Worm (Caenorhabditis elegans) whole organism, L3 larva: Measurements from ENCODE around the gene ech-9.

Experiments used
- ZK546.5 ChIP-seq: sonication (generic microtip); optimal IDR thresholded peaks from 2 replicates; lab custom pipeline; 2017; ENCODE audit warnings: missing biosample characterization, missing genetic modification characterization
- aly-2 ChIP-seq: fragments of 150-350 bp; optimal IDR thresholded peaks from 2 replicates; lab custom pipeline; 2014; ENCODE audit warnings: missing biosample characterization, missing genetic modification characterization
- ama-1 ChIP-seq: fragments of 150-350 bp; optimal IDR thresholded peaks from 2 replicates; lab custom pipeline; 2018
- ceh-16 ChIP-seq: sonication (generic microtip); optimal IDR thresholded peaks from 2 replicates; lab custom pipeline; 2017; ENCODE audit warnings: missing biosample characterization, missing genetic modification characterization
- ceh-82 ChIP-seq: fragments of 150-350 bp; optimal IDR thresholded peaks from 2 replicates; lab custom pipeline; 2014; ENCODE audit warnings: missing biosample characterization, missing genetic modification characterization
- elt-1 ChIP-seq: fragments of 150-350 bp; optimal IDR thresholded peaks from 2 replicates; lab custom pipeline; 2014; ENCODE audit warnings: missing biosample characterization, missing genetic modification characterization
- elt-2 ChIP-seq: sonication (generic microtip); optimal IDR thresholded peaks from 2 replicates; lab custom pipeline; 2016; ENCODE audit warnings: missing genetic modification reagents, mild to moderate bottlenecking, missing genetic modification characterization, missing compliant biosample characterization
- elt-3 ChIP-seq, 3 experiments: fragments of 150-350 bp in 1 of 3; sonication (generic microtip) in 2 of 3; optimal IDR thresholded peaks; 2 replicates in 2 of 3; 4 replicates in 1 of 3; lab custom pipeline; 2014 to 2017; ENCODE audit warnings: missing biosample characterization in 3 of 3, missing genetic modification characterization in 3 of 3
- fkh-10 ChIP-seq: sonication (generic microtip); optimal IDR thresholded peaks from 2 replicates; lab custom pipeline; 2017; ENCODE audit warnings: missing biosample characterization, missing genetic modification reagents, missing genetic modification characterization
- fos-1 ChIP-seq: fragments of 150-350 bp; optimal IDR thresholded peaks from 2 replicates; lab custom pipeline; 2014; ENCODE audit warnings: missing biosample characterization, missing genetic modification characterization
- hmg-11 ChIP-seq: sonication (generic microtip); optimal IDR thresholded peaks from 2 replicates; lab custom pipeline; 2016; ENCODE audit warnings: missing genetic modification characterization, missing compliant biosample characterization
- jun-1 ChIP-seq: fragments of 150-350 bp; optimal IDR thresholded peaks from 2 replicates; lab custom pipeline; 2014; ENCODE audit warnings: missing biosample characterization, missing genetic modification reagents, missing genetic modification characterization
- lin-15B ChIP-seq: fragments of 150-350 bp; optimal IDR thresholded peaks from 2 replicates; lab custom pipeline; 2014; ENCODE audit warnings: missing biosample characterization, missing genetic modification characterization
- lin-39 ChIP-seq: fragments of 150-350 bp; optimal IDR thresholded peaks from 2 replicates; lab custom pipeline; 2018; ENCODE audit warnings: missing biosample characterization, missing genetic modification reagents, missing genetic modification characterization
- lsy-12 ChIP-seq: sonication (generic microtip); optimal IDR thresholded peaks from 2 replicates; lab custom pipeline; 2016; ENCODE audit warnings: mild to moderate bottlenecking, missing genetic modification characterization, missing compliant biosample characterization
- mml-1 ChIP-seq: fragments of 150-350 bp; sonication (generic microtip); optimal IDR thresholded peaks from 3 replicates; lab custom pipeline; 2014; ENCODE audit warnings: missing biosample characterization, missing genetic modification characterization
- nfya-1 ChIP-seq: sonication (generic microtip); optimal IDR thresholded peaks from 2 replicates; lab custom pipeline; 2017; ENCODE audit warnings: missing genetic modification characterization, mild to moderate bottlenecking, missing compliant biosample characterization, antibody characterized with exemption, moderate library complexity; ENCODE audit not compliant: insufficient read depth
- nhr-11 ChIP-seq: fragments of 150-350 bp; optimal IDR thresholded peaks from 2 replicates; lab custom pipeline; 2014; ENCODE audit warnings: missing biosample characterization, missing genetic modification characterization
- nhr-12 ChIP-seq: fragments of 150-350 bp; optimal IDR thresholded peaks from 2 replicates; lab custom pipeline; 2014; ENCODE audit warnings: missing biosample characterization, missing genetic modification characterization
- nhr-23 ChIP-seq: fragments of 150-350 bp; optimal IDR thresholded peaks from 2 replicates; lab custom pipeline; 2014; ENCODE audit warnings: missing biosample characterization, missing genetic modification reagents, missing genetic modification characterization
- nhr-25 ChIP-seq: sonication (generic microtip); optimal IDR thresholded peaks from 2 replicates; lab custom pipeline; 2017; ENCODE audit warnings: missing biosample characterization, missing genetic modification characterization
- nhr-28 ChIP-seq: fragments of 150-350 bp; optimal IDR thresholded peaks from 2 replicates; lab custom pipeline; 2014; ENCODE audit warnings: missing biosample characterization, missing genetic modification characterization
- nhr-43 ChIP-seq: sonication (generic microtip); optimal IDR thresholded peaks from 2 replicates; lab custom pipeline; 2016; ENCODE audit warnings: mild to moderate bottlenecking, missing genetic modification characterization, missing compliant biosample characterization; ENCODE audit not compliant: poor library complexity, severe bottlenecking
- nhr-67 ChIP-seq: fragments of 150-350 bp; optimal IDR thresholded peaks from 2 replicates; lab custom pipeline; 2014; ENCODE audit warnings: missing biosample characterization, missing genetic modification characterization
- nhr-76 ChIP-seq: fragments of 150-350 bp; sonication (generic microtip); optimal IDR thresholded peaks from 5 replicates; lab custom pipeline; 2014; ENCODE audit warnings: missing biosample characterization, missing genetic modification characterization
- nhr-77 ChIP-seq: fragments of 150-350 bp; optimal IDR thresholded peaks from 2 replicates; lab custom pipeline; 2014; ENCODE audit warnings: missing biosample characterization, missing genetic modification characterization
- pha-4 ChIP-seq: fragments of 150-350 bp; optimal IDR thresholded peaks from 2 replicates; lab custom pipeline; 2014; ENCODE audit warnings: missing biosample characterization, missing genetic modification reagents, missing genetic modification characterization
- pqm-1 ChIP-seq: fragments of 150-350 bp; optimal IDR thresholded peaks from 2 replicates; lab custom pipeline; 2017; ENCODE audit warnings: missing biosample characterization, missing genetic modification characterization, inconsistent platforms
- sea-2 ChIP-seq: fragments of 150-350 bp; sonication (generic microtip); optimal IDR thresholded peaks from 4 replicates; lab custom pipeline; 2014; ENCODE audit warnings: missing biosample characterization, missing genetic modification reagents, missing genetic modification characterization
- skn-1 ChIP-seq: fragments of 150-350 bp; optimal IDR thresholded peaks from 2 replicates; lab custom pipeline; 2014; ENCODE audit warnings: missing biosample characterization, missing genetic modification characterization
- zag-1 ChIP-seq: fragments of 150-350 bp; optimal IDR thresholded peaks from 2 replicates; lab custom pipeline; 2014; ENCODE audit warnings: missing biosample characterization, missing genetic modification characterization
- ztf-4 ChIP-seq: fragments of 150-350 bp; optimal IDR thresholded peaks from 2 replicates; lab custom pipeline; 2014; ENCODE audit warnings: missing biosample characterization, missing genetic modification characterization

The ech-9 gene

DNA sequence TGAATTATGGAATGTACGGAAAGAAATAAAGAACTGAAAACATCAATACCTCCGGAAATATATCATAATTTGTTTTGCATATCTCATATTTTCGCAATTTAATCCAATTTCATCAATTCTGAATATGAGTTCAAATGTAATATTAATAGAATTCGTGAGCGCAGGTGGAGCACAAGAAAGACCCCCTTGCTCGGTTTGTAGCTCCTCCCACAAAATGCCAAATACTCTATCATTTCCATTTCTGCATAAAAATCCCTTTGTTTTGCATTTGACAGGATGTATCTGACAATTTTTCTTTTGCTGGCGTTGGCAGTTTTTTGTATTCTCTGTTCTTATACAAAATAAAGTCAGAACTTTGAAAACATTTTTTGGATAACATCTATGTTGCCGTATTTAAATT is 39.9 kb upstream of the ech-9 start:
- no peak for TF ChIP-seq nhr-28 (tag; lab: Kevin White, UChicago)
- no peak for TF ChIP-seq jun-1
- TF ChIP-seq ztf-4 (tag; lab: Kevin White, UChicago), result no peak
- no peak for TF ChIP-seq sea-2 (GFP tag; lab: Kevin White, UChicago)
- no peak for TF ChIP-seq nhr-12
- TF ChIP-seq pqm-1 (tag; lab: Kevin White, UChicago), result no peak
- no peak for TF ChIP-seq nhr-25 (tag; lab: Kevin White, UChicago)
- no peak for TF ChIP-seq ceh-82 (tag; lab: Kevin White, UChicago)
- TF ChIP-seq ZK546.5 (tag; lab: Kevin White, UChicago), result no peak
- TF ChIP-seq lin-15B (tag; lab: Kevin White, UChicago), result no peak
- no peak for TF ChIP-seq elt-1 (tag; lab: Kevin White, UChicago)

DNA sequence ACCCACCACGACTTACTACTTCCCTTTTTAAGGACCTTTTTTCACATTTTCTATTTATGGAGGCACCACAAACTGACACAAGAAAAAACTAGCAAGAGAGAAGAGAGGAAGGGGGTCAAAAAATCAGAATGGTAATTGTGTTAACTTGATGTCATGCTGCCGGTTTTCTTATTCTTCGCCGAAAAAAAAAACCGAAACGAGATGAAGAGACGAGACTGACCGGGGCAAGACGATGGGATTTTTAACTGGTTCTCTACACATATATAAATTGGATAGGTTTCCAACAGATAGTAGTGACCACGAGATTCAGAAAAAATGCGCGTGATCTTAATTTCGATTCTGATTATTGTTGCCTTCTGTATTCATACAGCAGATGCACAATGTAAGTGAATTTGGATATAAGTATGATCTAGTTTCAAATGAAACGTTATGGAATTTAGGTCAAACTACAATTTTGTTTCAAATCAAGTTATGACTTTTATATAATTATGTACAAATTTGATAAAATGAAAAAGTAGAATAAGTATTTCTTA is 38.7 kb upstream of the ech-9 start, which contains the start of gene Y43C5A.3:
Y43C5A.3 (plus strand) TSS at position 256 of the 533 bp plus-strand sequence.
- no peak for TF ChIP-seq aly-2 (tag; lab: Kevin White, UChicago)
- TF ChIP-seq nhr-43 (tag; lab: Kevin White, UChicago), result no peak
- no peak for TF ChIP-seq nhr-77 (tag; lab: Kevin White, UChicago)
- TF ChIP-seq nhr-23 (tag; lab: Kevin White, UChicago), result peak; percentile 57
- no peak for TF ChIP-seq ztf-4 (tag; lab: Kevin White, UChicago)
- no peak for TF ChIP-seq pha-4
- no peak for TF ChIP-seq fos-1 (tag; lab: Kevin White, UChicago)
- TF ChIP-seq lin-15B (tag; lab: Kevin White, UChicago), result no peak

DNA sequence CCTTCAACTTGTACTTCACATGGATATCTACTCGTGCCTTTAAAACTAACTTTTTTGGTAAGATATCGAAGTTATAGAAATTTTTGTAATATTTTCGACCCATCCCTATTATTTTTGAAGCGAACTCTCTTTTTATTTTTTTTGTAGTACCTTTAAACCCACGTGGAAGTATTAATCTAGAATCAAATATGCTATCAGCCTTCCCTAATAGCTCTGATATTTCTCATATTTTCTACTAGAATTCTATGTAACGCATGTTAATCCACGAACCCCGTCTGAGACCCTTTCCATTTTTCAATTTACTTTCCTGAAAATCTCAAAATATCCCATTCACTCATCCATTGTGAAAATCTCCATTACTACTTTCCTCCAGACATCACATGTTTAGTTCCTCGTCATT is 38.2 kb upstream of the ech-9 start:
- TF ChIP-seq hmg-11 (tag; lab: Kevin White, UChicago) (no peak), nhr-76 (no peak), nhr-67 (no peak), mml-1 (no peak), fos-1 (tag; lab: Kevin White, UChicago) (no peak), pqm-1 (tag; lab: Kevin White, UChicago) (no peak), nhr-11 (tag; lab: Kevin White, UChicago) (no peak), nhr-43 (tag; lab: Kevin White, UChicago) (no peak), elt-1 (tag; lab: Kevin White, UChicago) (no peak), fkh-10 (no peak), nhr-25 (tag; lab: Kevin White, UChicago) (no peak), lin-39 (tag; lab: Kevin White, UChicago) (no peak), skn-1 (tag; lab: Kevin White, UChicago) (no peak), nfya-1 (tag; lab: Kevin White, UChicago) (no peak), zag-1 (tag; lab: Kevin White, UChicago) (no peak), ceh-16 (tag; lab: Kevin White, UChicago) (no peak), nhr-28 (tag; lab: Kevin White, UChicago) (no peak)

ce11 chrIV:10269137-10269933 is 34.2 kb upstream of the ech-9 start, which contains the start of the genes nspd-7 and Y43C5A.2:
Gene nspd-7 (minus strand): TSS chrIV:10269187.
Gene Y43C5A.2 (plus strand): TSS chrIV:10269883.
- TF ChIP-seq pqm-1 (tag; lab: Kevin White, UChicago) (peak; percentile 34), fkh-10 (no peak), elt-2 (tag; lab: Kevin White, UChicago) (peak; percentile 69), ama-1 (lab: Kevin White, UChicago) (no peak), pha-4 (peak; percentile 22), ceh-82 (tag; lab: Kevin White, UChicago) (no peak)
- TF ChIP-seq, all 47 proteins: peak for 3

DNA sequence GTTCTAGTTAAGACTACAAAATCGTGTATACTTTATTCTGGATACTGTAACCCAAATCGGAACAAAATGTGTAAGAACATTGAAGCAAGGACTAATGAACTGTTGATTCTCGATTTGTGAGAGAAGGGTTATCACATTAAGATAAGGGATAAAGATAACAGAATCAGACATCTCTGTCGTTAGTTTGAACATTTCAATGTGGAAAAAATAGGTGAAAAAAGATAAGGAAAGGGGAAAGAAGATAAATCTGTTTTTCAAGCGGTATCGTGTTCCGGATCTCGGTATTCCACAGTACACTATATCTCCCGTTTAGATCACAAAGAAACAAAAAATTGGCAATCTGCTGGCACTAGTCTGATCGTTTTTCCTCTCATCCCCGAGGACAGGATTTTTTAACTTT is 25.9 kb upstream of the ech-9 start:
- TF ChIP-seq nhr-76, result no peak
- TF ChIP-seq ztf-4 (tag; lab: Kevin White, UChicago), result no peak
- TF ChIP-seq nhr-23 (tag; lab: Kevin White, UChicago), result peak; percentile 88
- TF ChIP-seq nhr-43 (tag; lab: Kevin White, UChicago), result peak; percentile 17
- TF ChIP-seq elt-3 (tag; optimal IDR thresholded peaks at IDR 0.05; lab: Kevin White, UChicago), result peak in 2 of 3 experiments; percentile 79 to 95
- no peak for TF ChIP-seq skn-1 (tag; lab: Kevin White, UChicago)
- TF ChIP-seq nhr-77 (tag; lab: Kevin White, UChicago), result no peak
- no peak for TF ChIP-seq lsy-12
- peak; percentile 92 for TF ChIP-seq elt-1 (tag; lab: Kevin White, UChicago)
